Worm (Caenorhabditis elegans) whole organism, L4 larva: Measurements from ENCODE around the gene W03B1.5.

Source experiments
- F37D6.2 ChIP-seq: sonication (generic microtip); optimal IDR thresholded peaks from 2 replicates; lab custom pipeline; 2016; ENCODE audit warnings: mild to moderate bottlenecking, missing genetic modification characterization, missing compliant biosample characterization
- R02D3.7 ChIP-seq: fragments of 150-350 bp; sonication (generic microtip); optimal IDR thresholded peaks from 3 replicates; lab custom pipeline; 2014; ENCODE audit warnings: missing biosample characterization, missing genetic modification characterization
- ZK546.5 ChIP-seq, 2 experiments: sonication (generic microtip); optimal IDR thresholded peaks; 2 replicates each; lab custom pipeline; 2017; ENCODE audit warnings: missing biosample characterization in 2 of 2, missing genetic modification characterization in 2 of 2
- aha-1 ChIP-seq: fragments of 150-350 bp; peaks from one replicate; lab custom pipeline; 2014; ENCODE audit warnings: missing biosample characterization, missing genetic modification characterization
- ceh-82 ChIP-seq: sonication (generic microtip); optimal IDR thresholded peaks from 2 replicates; lab custom pipeline; 2017; ENCODE audit warnings: missing biosample characterization, missing genetic modification characterization
- egl-27 ChIP-seq: sonication (generic microtip); optimal IDR thresholded peaks from 3 replicates; lab custom pipeline; 2017; ENCODE audit warnings: missing biosample characterization, missing genetic modification reagents, missing genetic modification characterization
- fos-1 ChIP-seq: fragments of 150-350 bp; optimal IDR thresholded peaks from 2 replicates; lab custom pipeline; 2014; ENCODE audit warnings: missing biosample characterization, missing genetic modification characterization
- hmg-1.1 ChIP-seq: fragments of 200-800 bp; sonication (Bioruptor generic); IDR thresholded peaks from 2 replicates; pipeline ENCODE4 v1.3.6; 2022; ENCODE audit warnings: missing genetic modification reagents, missing genetic modification characterization, missing compliant biosample characterization
- lin-13 ChIP-seq: fragments of 150-350 bp; optimal IDR thresholded peaks from 2 replicates; lab custom pipeline; 2014; ENCODE audit warnings: missing biosample characterization, missing genetic modification reagents, missing genetic modification characterization
- lin-39 ChIP-seq: fragments of 150-350 bp; optimal IDR thresholded peaks from 2 replicates; lab custom pipeline; 2014; ENCODE audit warnings: missing biosample characterization, missing genetic modification reagents, missing genetic modification characterization
- mep-1 ChIP-seq: fragments of 150-350 bp; sonication (generic microtip); optimal IDR thresholded peaks from 3 replicates; lab custom pipeline; 2014; ENCODE audit warnings: missing biosample characterization, missing genetic modification characterization
- mes-2 ChIP-seq: sonication (generic microtip); optimal IDR thresholded peaks from 2 replicates; lab custom pipeline; 2016; ENCODE audit warnings: missing genotype, mild to moderate bottlenecking, missing genetic modification characterization, missing compliant biosample characterization; ENCODE audit not compliant: poor library complexity, severe bottlenecking
- nhr-77 ChIP-seq: fragments of 150-350 bp; optimal IDR thresholded peaks from 2 replicates; lab custom pipeline; 2014; ENCODE audit warnings: missing biosample characterization, missing genetic modification characterization
- unc-130 ChIP-seq: sonication (generic microtip); optimal IDR thresholded peaks from 2 replicates; lab custom pipeline; 2016; ENCODE audit warnings: missing genetic modification reagents, missing genetic modification characterization, missing compliant biosample characterization

DNA sequence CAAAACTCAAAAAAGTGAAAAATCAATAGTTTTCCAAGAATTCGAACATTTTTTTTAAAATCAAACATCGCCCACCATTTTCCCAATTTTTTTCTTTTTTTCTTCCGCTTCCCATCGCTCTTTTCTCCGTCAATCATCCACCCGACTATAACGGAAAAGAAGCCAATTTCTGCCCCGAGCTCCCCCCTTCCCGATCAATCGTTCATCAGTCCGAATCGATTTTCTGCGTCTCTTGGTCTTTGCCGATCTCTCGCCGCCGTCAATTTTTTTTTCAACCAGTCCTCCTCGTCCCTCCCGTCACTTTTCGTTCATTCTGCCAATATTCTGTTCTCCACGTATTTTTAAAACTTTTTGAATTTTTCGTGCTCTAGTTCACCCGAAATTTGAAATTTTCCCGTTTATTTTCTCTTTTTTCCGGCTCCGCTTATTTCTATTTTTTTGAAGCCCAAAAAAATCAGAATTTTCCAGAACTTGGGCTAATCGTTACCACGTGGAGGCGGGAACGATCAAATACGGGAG, 45.8 kb downstream of the W03B1.5 start, which contains the start of gene ell-1:
- no peak for TF ChIP-seq R02D3.7 (tag; lab: Kevin White, UChicago)
- no peak for TF ChIP-seq lin-39 (tag; lab: Kevin White, UChicago)
- no peak for TF ChIP-seq hmg-1.1 (GFP tag; lab: Robert Waterston, UW)
- TF ChIP-seq nhr-77 (tag; lab: Kevin White, UChicago), result no peak
- no peak for TF ChIP-seq aha-1 (tag; lab: Kevin White, UChicago)
- no peak for TF ChIP-seq unc-130 (GFP tag; lab: Kevin White, UChicago)
- no peak for TF ChIP-seq lin-13 (GFP tag; lab: Kevin White, UChicago)
- TF ChIP-seq egl-27 (tag; lab: Kevin White, UChicago), result no peak
- TF ChIP-seq mep-1 (tag; lab: Kevin White, UChicago), result no peak
- TF ChIP-seq ceh-82 (tag; lab: Kevin White, UChicago), result no peak
- no peak for TF ChIP-seq ZK546.5 (tag; optimal IDR thresholded peaks at IDR 0.05; lab: Kevin White, UChicago)
- TF ChIP-seq mes-2, result peak; percentile 1
- no peak for TF ChIP-seq F37D6.2 (tag; lab: Kevin White, UChicago)
- TF ChIP-seq fos-1 (tag; lab: Kevin White, UChicago), result no peak
